Fruit fly (Drosophila melanogaster): ENCODE measurements around the gene TP53INP.

TP53INP gene

dm6 chr3L:4408313-4409133 lies 1.8 kb downstream of the TP53INP start:
- TF ChIP-seq Mnt (GFP tag; optimal IDR thresholded peaks at IDR 0.05) (no peak), pad (GFP tag; optimal IDR thresholded peaks at IDR 0.05) (no peak), CG1620 (GFP tag; optimal IDR thresholded peaks at IDR 0.05) (no peak), tj (GFP tag; optimal IDR thresholded peaks at IDR 0.05) (no peak)

- TF ChIP-seq tj (GFP tag; optimal IDR thresholded peaks at IDR 0.05) = peak; percentile 81
- no peak for TF ChIP-seq ovo (GFP tag; optimal IDR thresholded peaks at IDR 0.05)
Observed at dm6 chr3L:4409134-4409897, 2.6 kb downstream of the TP53INP start.

dm6 chr3L:4409898-4410629 lies 3.3 kb downstream of the TP53INP start:
- TF ChIP-seq tj (GFP tag; optimal IDR thresholded peaks at IDR 0.05) (no peak), Mnt (GFP tag; optimal IDR thresholded peaks at IDR 0.05) (peak; percentile 4), CG33017 (tag; optimal IDR thresholded peaks at IDR 0.05) (no peak), cic (GFP tag; optimal IDR thresholded peaks at IDR 0.05) (no peak), bab1 (GFP tag; optimal IDR thresholded peaks at IDR 0.05) (no peak), pad (GFP tag; optimal IDR thresholded peaks at IDR 0.05) (peak; percentile 82)

dm6 chr3L:4411025-4411873 lies 4.5 kb downstream of the TP53INP start:
- TF ChIP-seq kay (GFP tag; ENCODE audit: borderline replicate concordance) = peak; percentile 89
- no peak for TF ChIP-seq CG1620 (GFP tag; optimal IDR thresholded peaks at IDR 0.05)
- peak; percentile 3 for TF ChIP-seq CG33017 (tag; optimal IDR thresholded peaks at IDR 0.05)
- TF ChIP-seq ovo (GFP tag; optimal IDR thresholded peaks at IDR 0.05) = no peak
- no peak for TF ChIP-seq Hr96 (GFP tag; optimal IDR thresholded peaks at IDR 0.05)
- TF ChIP-seq cic (GFP tag; optimal IDR thresholded peaks at IDR 0.05) = no peak
- TF ChIP-seq CG5204 (GFP tag; optimal IDR thresholded peaks at IDR 0.05) = no peak
- TF ChIP-seq tj (GFP tag; optimal IDR thresholded peaks at IDR 0.05) = peak; percentile 53
- TF ChIP-seq Crg-1 (GFP tag; optimal IDR thresholded peaks at IDR 0.05) = peak; percentile 46
- peak; percentile 11 for TF ChIP-seq CG7101 (tag; optimal IDR thresholded peaks at IDR 0.05)
- TF ChIP-seq CG12768 (GFP tag; optimal IDR thresholded peaks at IDR 0.05) = peak; percentile 14
- no peak for TF ChIP-seq Clk (GFP tag; optimal IDR thresholded peaks at IDR 0.05)

dm6 chr3L:4411951-4412350 lies 5.2 kb downstream of the TP53INP start:
- peak; percentile 89 for TF ChIP-seq kay (GFP tag; ENCODE audit: borderline replicate concordance)
- TF ChIP-seq toe (GFP tag; optimal IDR thresholded peaks at IDR 0.05) = no peak

- TF ChIP-seq CG7101 (tag; optimal IDR thresholded peaks at IDR 0.05) (peak; percentile 9), kay (GFP tag; ENCODE audit: borderline replicate concordance) (peak; percentile 75), ovo (GFP tag; optimal IDR thresholded peaks at IDR 0.05) (no peak), CG7045 (GFP tag; optimal IDR thresholded peaks at IDR 0.05) (peak; percentile 15), cnc (optimal IDR thresholded peaks at IDR 0.05) (peak; percentile 81 to 89), CG11617 (GFP tag; optimal IDR thresholded peaks at IDR 0.05) (no peak), tj (GFP tag; optimal IDR thresholded peaks at IDR 0.05) (no peak), CG12768 (GFP tag; optimal IDR thresholded peaks at IDR 0.05) (peak; percentile 44), toe (GFP tag; optimal IDR thresholded peaks at IDR 0.05) (peak; percentile 41), CG5204 (GFP tag; optimal IDR thresholded peaks at IDR 0.05) (peak; percentile 57), Crg-1 (GFP tag; optimal IDR thresholded peaks at IDR 0.05) (no peak), cic (GFP tag; optimal IDR thresholded peaks at IDR 0.05) (no peak)
Observed at dm6 chr3L:4412974-4413373, 6.2 kb downstream of the TP53INP start.
